Fruit fly (Drosophila melanogaster): Measurements from ENCODE around the gene rdhB.

The rdhB gene

DNA sequence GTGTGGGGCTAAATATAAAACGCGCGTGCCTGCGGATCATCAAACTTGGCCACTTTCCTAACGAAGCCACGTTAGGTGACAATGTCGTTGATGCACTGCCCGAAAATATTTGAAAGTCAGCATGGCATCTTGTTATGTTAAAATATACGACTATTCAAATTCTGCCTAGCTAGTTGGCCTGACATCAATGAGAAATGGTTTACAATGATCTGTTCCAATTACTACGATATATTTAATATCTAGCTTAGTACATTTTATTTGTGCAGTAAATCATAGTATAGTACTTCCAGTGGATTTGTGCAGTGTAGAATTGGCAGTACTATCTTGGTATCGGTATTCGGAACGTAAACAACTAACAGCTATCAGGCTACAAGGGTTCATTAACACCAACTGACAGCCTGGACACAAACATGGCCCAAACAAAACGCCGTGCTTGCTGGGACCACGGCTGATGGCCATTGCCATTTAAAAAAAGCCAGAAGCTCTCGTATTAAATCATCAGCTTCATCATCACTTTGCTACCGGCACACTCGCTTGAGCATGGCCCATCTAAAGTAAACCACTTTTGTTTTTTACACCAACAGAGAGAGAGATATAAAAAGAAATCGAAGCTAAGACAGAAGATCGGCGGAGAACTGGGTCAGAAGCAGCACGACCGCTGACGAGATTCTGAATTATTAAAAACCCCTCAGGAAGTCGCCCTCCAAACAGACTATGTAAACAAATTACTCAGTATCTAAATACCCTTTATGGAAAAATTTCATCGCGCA, 44.1 kb downstream of the rdhB start (continued):
- TF ChIP-seq CG32006 (GFP tag; optimal IDR thresholded peaks at IDR 0.05): peak; percentile 58
- no peak for TF ChIP-seq dac (GFP tag; optimal IDR thresholded peaks at IDR 0.05)
- TF ChIP-seq CG10631 (GFP tag; optimal IDR thresholded peaks at IDR 0.05): no peak
- TF ChIP-seq CG6808 (GFP tag; optimal IDR thresholded peaks at IDR 0.05): no peak
- TF ChIP-seq Blimp-1 (GFP tag; optimal IDR thresholded peaks at IDR 0.05): peak; percentile 27
- no peak for TF ChIP-seq CG11294 (GFP tag; IDR thresholded peaks at IDR 0.05)
- TF ChIP-seq svp (GFP tag): no peak
- TF ChIP-seq Hr39 (GFP tag; optimal IDR thresholded peaks at IDR 0.05): no peak
- TF ChIP-seq fd59A (GFP tag; optimal IDR thresholded peaks at IDR 0.05): no peak

DNA sequence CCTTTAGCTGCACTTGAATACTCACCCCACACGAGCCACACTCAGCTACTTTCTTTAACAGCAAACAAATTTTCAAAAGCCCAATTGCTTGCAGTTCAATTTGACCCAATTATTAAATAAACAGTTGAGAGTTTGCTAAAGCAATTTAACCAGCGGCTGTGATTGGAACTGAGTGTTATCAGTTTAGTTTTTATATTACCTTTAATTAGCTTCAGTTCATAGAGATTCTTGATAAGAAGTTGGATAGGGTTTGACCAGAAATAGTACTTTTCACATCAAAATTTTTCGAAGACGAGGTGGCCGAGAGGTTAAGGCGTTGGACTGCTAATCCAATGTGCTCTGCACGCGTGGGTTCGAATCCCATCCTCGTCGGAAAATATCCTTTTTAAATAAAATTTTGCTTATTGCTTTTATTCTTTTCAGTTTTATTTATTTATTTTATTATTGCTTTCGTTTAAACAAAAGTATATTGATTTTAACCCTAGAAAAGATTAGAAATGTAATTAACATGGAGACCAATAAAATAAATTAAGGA, 44.8 kb downstream of the rdhB start:
- peak; percentile 18 for TF ChIP-seq fkh (GFP tag; optimal IDR thresholded peaks at IDR 0.05)
- no peak for TF ChIP-seq CG3919 (GFP tag; optimal IDR thresholded peaks at IDR 0.05)
- no peak for TF ChIP-seq pdm3 (GFP tag; optimal IDR thresholded peaks at IDR 0.05)

- TF ChIP-seq net (GFP tag; optimal IDR thresholded peaks at IDR 0.05) (no peak), CG7368 (GFP tag; optimal IDR thresholded peaks at IDR 0.05) (no peak), OdsH (GFP tag; optimal IDR thresholded peaks at IDR 0.05) (no peak), Eip78C (GFP tag) (peak; percentile 69), CG6854 (GFP tag; optimal IDR thresholded peaks at IDR 0.05) (no peak), lz (GFP tag; optimal IDR thresholded peaks at IDR 0.05) (no peak), vri (GFP tag; optimal IDR thresholded peaks at IDR 0.05) (peak; percentile 93), Sox15 (GFP tag; optimal IDR thresholded peaks at IDR 0.05) (no peak), Smox (GFP tag; optimal IDR thresholded peaks at IDR 0.05) (no peak), fd59A (GFP tag; optimal IDR thresholded peaks at IDR 0.05) (no peak), esn (GFP tag; optimal IDR thresholded peaks at IDR 0.05) (no peak)
Measured at dm6 chr3R:22397068-22397700, 45.7 kb downstream of the rdhB start.

DNA sequence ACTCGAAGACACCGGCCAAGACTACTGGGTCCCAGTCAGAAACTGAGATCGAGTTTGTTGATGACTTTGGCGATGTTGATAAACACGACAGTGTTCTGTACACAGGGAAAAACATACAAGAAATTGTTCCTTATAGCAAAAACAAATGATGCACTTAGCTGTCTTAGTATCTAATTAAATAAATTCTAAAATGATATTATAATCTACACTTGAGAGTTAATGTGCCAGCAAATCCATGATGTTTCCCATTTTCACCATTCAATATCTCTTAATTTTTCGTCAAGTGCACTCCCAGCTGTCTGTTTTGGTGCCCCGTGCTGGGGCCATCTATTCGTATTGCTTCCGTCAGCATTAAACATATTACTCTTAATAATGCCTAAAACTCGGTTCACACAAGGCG, 48.8 kb downstream of the rdhB start:
- TF ChIP-seq CG3032 (tag; optimal IDR thresholded peaks at IDR 0.05) (peak; percentile 50), acj6 (GFP tag; optimal IDR thresholded peaks at IDR 0.05) (peak; percentile 48), fkh (GFP tag; optimal IDR thresholded peaks at IDR 0.05) (no peak), CG16779 (tag; optimal IDR thresholded peaks at IDR 0.05) (no peak), CG31627 (GFP tag; optimal IDR thresholded peaks at IDR 0.05) (no peak), Gug (GFP tag; IDR thresholded peaks at IDR 0.05) (peak; percentile 62; the same call in 1 of the 2 replicates), CG7368 (GFP tag; optimal IDR thresholded peaks at IDR 0.05) (peak; percentile 8), CG32006 (GFP tag; optimal IDR thresholded peaks at IDR 0.05) (peak; percentile 76), CG10631 (GFP tag; optimal IDR thresholded peaks at IDR 0.05) (peak; percentile 47), svp (GFP tag) (no peak), net (GFP tag; optimal IDR thresholded peaks at IDR 0.05) (no peak), Eip93F (GFP tag; optimal IDR thresholded peaks at IDR 0.05) (no peak), Sox15 (GFP tag; optimal IDR thresholded peaks at IDR 0.05) (no peak), CG6854 (GFP tag; optimal IDR thresholded peaks at IDR 0.05) (no peak), CG11294 (GFP tag; IDR thresholded peaks at IDR 0.05) (no peak), fd59A (GFP tag; optimal IDR thresholded peaks at IDR 0.05) (no peak), salr (GFP tag; optimal IDR thresholded peaks at IDR 0.05) (peak in 1 of 2 experiments; percentile 35), topi (GFP tag; optimal IDR thresholded peaks at IDR 0.05) (no peak), CG8119 (GFP tag; IDR thresholded peaks at IDR 0.05) (peak; percentile 64), Ets96B (tag; optimal IDR thresholded peaks at IDR 0.05) (peak; percentile 38), CG11902 (GFP tag; optimal IDR thresholded peaks at IDR 0.05) (no peak), CG4318 (GFP tag; optimal IDR thresholded peaks at IDR 0.05) (peak; percentile 53), CG15336 (GFP tag; IDR thresholded peaks at IDR 0.05) (peak; percentile 76), dsx (GFP tag; optimal IDR thresholded peaks at IDR 0.05; ENCODE audit: poor library complexity, severe bottlenecking) (peak; percentile 5), achi (GFP tag; optimal IDR thresholded peaks at IDR 0.05) (peak; percentile 44), CG11762 (GFP tag; optimal IDR thresholded peaks at IDR 0.05; ENCODE audit: insufficient read depth) (peak; percentile 7), CG8319 (GFP tag; optimal IDR thresholded peaks at IDR 0.05) (peak; percentile 1), lz (GFP tag; optimal IDR thresholded peaks at IDR 0.05) (no peak), pdm3 (GFP tag; optimal IDR thresholded peaks at IDR 0.05) (peak; percentile 44), eg (GFP tag; IDR thresholded peaks at IDR 0.05) (peak; percentile 72), dac (GFP tag; optimal IDR thresholded peaks at IDR 0.05) (no peak), CG8632 (GFP tag; optimal IDR thresholded peaks at IDR 0.05) (no peak), Hr39 (GFP tag; optimal IDR thresholded peaks at IDR 0.05) (no peak)

Measured in whole organism, prepupa.